Fruit fly (Drosophila melanogaster): Measurements from ENCODE around the gene PGRP-LD.

PGRP-LD gene

DNA sequence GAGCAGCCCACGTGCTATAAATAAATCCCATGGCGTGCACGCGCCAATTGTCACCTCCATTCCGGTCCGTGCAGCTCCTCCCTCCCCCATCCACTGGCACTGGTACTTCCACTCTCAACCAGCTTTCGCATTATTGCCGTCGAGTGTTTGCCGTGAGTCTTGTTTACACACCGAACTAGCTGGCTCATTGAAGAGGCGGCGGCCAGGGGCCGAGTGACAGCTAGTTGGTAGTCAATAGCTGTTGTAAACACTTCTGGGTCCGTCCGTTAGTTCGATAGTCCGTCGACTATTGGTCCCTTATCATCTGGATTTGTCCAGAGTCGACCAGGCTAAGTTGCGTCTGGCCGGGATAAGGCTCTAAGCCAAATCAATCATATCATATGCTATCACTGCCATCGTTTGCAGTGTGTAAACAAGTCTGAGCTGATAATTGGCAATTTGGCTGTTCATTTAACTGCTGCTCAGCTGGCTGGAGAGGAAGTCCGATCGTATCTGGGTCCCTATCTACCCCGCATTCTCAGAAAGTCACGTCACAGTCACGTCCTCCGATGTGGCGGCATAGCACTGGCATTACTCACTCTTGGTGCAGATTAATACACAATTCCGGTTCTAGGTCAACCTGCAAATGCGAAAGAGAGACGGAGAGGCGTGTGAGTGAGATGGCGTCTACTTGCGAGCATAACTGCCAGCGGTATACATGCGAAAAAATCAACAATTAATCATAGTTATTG, 27.7 kb downstream of the PGRP-LD start:
- TF ChIP-seq CG5204 (GFP tag; optimal IDR thresholded peaks at IDR 0.05) (no peak), toe (GFP tag; optimal IDR thresholded peaks at IDR 0.05) (peak; percentile 31), CG11617 (GFP tag; optimal IDR thresholded peaks at IDR 0.05) (peak; percentile 53), Clk (GFP tag; optimal IDR thresholded peaks at IDR 0.05) (peak; percentile 69), Hr96 (GFP tag; optimal IDR thresholded peaks at IDR 0.05) (no peak), pad (GFP tag; optimal IDR thresholded peaks at IDR 0.05) (peak; percentile 57), cic (GFP tag; optimal IDR thresholded peaks at IDR 0.05) (peak; percentile 98), CG7101 (tag; optimal IDR thresholded peaks at IDR 0.05) (peak; percentile 64), Crg-1 (GFP tag; optimal IDR thresholded peaks at IDR 0.05) (peak; percentile 64), bab1 (GFP tag; optimal IDR thresholded peaks at IDR 0.05) (no peak), CG14711 (tag; optimal IDR thresholded peaks at IDR 0.05) (peak; percentile 24), CG7045 (GFP tag; optimal IDR thresholded peaks at IDR 0.05) (peak; percentile 70), CG12768 (GFP tag; optimal IDR thresholded peaks at IDR 0.05) (peak; percentile 88), CG1620 (GFP tag; optimal IDR thresholded peaks at IDR 0.05) (peak; percentile 67), kay (GFP tag; ENCODE audit: borderline replicate concordance) (no peak), tj (GFP tag; optimal IDR thresholded peaks at IDR 0.05) (no peak), CG33017 (tag; optimal IDR thresholded peaks at IDR 0.05) (peak; percentile 14), ovo (GFP tag; optimal IDR thresholded peaks at IDR 0.05) (peak; percentile 75), Mnt (GFP tag; optimal IDR thresholded peaks at IDR 0.05) (peak; percentile 93), cnc (optimal IDR thresholded peaks at IDR 0.05) (no peak)

DNA sequence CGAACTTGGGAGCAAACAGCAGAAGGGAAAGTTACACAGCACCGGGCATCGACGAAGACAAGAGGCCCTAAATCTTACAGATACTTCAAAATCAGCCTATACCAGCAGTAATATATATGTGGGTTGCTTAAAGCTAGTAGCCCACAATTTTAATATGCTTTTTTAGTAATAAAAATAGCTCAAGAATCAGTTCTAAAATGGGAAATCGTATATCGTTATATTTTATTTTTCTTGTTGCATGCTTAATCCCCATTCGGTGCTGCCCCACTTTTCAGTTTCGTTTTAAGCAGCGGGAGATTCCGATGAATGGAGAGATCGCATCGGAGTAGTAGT, 28.2 kb downstream of the PGRP-LD start:
- TF ChIP-seq kay (GFP tag; ENCODE audit: borderline replicate concordance): no peak
- TF ChIP-seq Clk (GFP tag; optimal IDR thresholded peaks at IDR 0.05): no peak
- TF ChIP-seq bab1 (GFP tag; optimal IDR thresholded peaks at IDR 0.05): no peak
- TF ChIP-seq Hr96 (GFP tag; optimal IDR thresholded peaks at IDR 0.05): no peak
- no peak for TF ChIP-seq toe (GFP tag; optimal IDR thresholded peaks at IDR 0.05)
- TF ChIP-seq CG7045 (GFP tag; optimal IDR thresholded peaks at IDR 0.05): no peak
- TF ChIP-seq CG33017 (tag; optimal IDR thresholded peaks at IDR 0.05): no peak

DNA sequence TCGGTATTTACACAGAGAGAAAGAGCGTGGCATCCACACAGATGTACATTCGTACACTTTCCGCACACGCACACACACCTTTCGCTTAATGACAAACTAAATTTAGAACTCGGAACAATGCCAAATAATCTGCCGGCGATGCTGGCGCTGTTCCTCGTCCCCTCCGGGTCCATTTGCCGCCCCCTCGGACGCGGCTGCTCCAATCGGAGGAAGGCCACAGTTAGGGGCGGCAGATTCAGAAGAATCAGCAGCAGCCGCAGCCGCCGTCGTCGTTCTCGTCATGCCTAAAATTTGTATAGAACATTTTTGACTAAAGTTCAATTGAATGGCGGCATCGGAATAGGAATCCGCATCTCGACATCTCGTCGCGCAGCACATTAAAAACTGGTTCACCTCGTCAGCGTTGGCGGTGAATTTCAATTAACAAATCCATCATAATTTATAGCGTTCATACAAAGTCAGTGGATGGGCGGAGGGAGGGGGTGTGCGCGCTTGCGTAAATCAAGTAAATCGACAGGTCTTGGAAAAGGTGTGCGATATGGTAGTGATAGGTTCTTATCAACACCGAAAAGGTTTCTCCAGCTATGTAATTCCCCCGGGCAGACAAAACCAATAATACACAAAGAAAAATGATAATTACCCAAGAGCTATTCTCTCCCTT, 28.8 kb downstream of the PGRP-LD start:
- TF ChIP-seq CG1620 (GFP tag; optimal IDR thresholded peaks at IDR 0.05) (no peak), CG33017 (tag; optimal IDR thresholded peaks at IDR 0.05) (no peak), Hr96 (GFP tag; optimal IDR thresholded peaks at IDR 0.05) (no peak), ovo (GFP tag; optimal IDR thresholded peaks at IDR 0.05) (no peak), CG7045 (GFP tag; optimal IDR thresholded peaks at IDR 0.05) (no peak), CG11617 (GFP tag; optimal IDR thresholded peaks at IDR 0.05) (no peak), Crg-1 (GFP tag; optimal IDR thresholded peaks at IDR 0.05) (no peak), Clk (GFP tag; optimal IDR thresholded peaks at IDR 0.05) (no peak), CG5204 (GFP tag; optimal IDR thresholded peaks at IDR 0.05) (no peak), pad (GFP tag; optimal IDR thresholded peaks at IDR 0.05) (no peak), tj (GFP tag; optimal IDR thresholded peaks at IDR 0.05) (no peak), CG7101 (tag; optimal IDR thresholded peaks at IDR 0.05) (no peak), CG12768 (GFP tag; optimal IDR thresholded peaks at IDR 0.05) (no peak), kay (GFP tag; ENCODE audit: borderline replicate concordance) (no peak), cnc (optimal IDR thresholded peaks at IDR 0.05) (no peak), cic (GFP tag; optimal IDR thresholded peaks at IDR 0.05) (no peak), bab1 (GFP tag; optimal IDR thresholded peaks at IDR 0.05) (no peak), Mnt (GFP tag; optimal IDR thresholded peaks at IDR 0.05) (no peak)

DNA sequence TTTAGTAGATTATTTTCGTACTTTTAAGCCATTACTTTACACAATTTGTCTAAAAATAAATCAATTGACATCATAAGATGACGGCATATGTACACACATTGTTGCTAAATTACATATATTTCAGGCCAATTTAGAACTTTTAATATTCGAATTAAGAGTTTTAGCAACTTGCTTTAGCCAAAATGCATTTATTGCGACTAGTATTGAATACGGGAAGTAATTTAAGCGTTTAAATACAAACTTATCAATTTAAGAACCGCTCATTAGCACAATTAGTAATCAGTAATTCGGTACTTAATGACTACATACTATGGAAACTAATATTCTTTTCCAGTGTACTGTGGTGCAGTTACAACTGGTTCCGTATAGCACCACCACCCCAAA, 29.3 kb downstream of the PGRP-LD start:
- no peak for TF ChIP-seq CG1620 (GFP tag; optimal IDR thresholded peaks at IDR 0.05)

DNA sequence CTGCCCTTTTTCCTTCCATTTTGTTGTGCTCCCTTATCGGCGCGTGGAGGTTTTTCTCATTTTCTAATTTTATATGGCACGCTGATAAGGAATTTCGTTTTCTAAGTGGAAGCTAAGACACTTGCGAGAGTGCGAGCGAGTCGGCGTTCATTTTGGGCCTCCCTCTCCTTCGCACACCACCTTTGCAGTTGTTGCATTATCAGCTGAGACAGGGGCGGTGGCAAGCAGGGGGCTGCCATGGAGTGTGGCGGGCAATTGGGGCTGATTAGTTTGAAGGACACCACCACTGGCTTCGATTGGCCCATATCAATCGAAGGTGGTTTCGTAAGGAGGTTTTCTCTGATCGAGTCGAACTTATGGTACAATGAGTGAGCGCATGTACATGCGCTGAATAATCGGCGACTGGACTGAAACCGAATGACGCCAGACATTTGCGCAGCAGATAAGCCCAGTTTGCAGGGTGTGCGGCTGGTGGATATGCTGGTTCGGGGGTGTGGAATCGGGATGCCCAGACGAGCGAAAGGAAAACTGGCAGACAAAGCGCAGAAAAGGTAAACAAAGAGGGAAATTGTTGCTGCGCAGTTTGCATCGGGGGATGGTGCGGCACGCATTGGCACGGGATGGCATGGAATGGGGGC, 29.9 kb downstream of the PGRP-LD start:
- TF ChIP-seq Hr96 (GFP tag; optimal IDR thresholded peaks at IDR 0.05): no peak
- TF ChIP-seq Mnt (GFP tag; optimal IDR thresholded peaks at IDR 0.05): peak; percentile 88
- no peak for TF ChIP-seq CG33017 (tag; optimal IDR thresholded peaks at IDR 0.05)
- no peak for TF ChIP-seq CG14711 (tag; optimal IDR thresholded peaks at IDR 0.05)
- no peak for TF ChIP-seq cnc (optimal IDR thresholded peaks at IDR 0.05)
- TF ChIP-seq kay (GFP tag; ENCODE audit: borderline replicate concordance): no peak
- TF ChIP-seq CG7101 (tag; optimal IDR thresholded peaks at IDR 0.05): no peak
- TF ChIP-seq CG12768 (GFP tag; optimal IDR thresholded peaks at IDR 0.05): peak; percentile 17
- no peak for TF ChIP-seq Crg-1 (GFP tag; optimal IDR thresholded peaks at IDR 0.05)
- no peak for TF ChIP-seq bab1 (GFP tag; optimal IDR thresholded peaks at IDR 0.05)
- no peak for TF ChIP-seq tj (GFP tag; optimal IDR thresholded peaks at IDR 0.05)
- no peak for TF ChIP-seq ovo (GFP tag; optimal IDR thresholded peaks at IDR 0.05)
- TF ChIP-seq CG5204 (GFP tag; optimal IDR thresholded peaks at IDR 0.05): no peak
- no peak for TF ChIP-seq CG7045 (GFP tag; optimal IDR thresholded peaks at IDR 0.05)
- no peak for TF ChIP-seq CG1620 (GFP tag; optimal IDR thresholded peaks at IDR 0.05)
- TF ChIP-seq CG11617 (GFP tag; optimal IDR thresholded peaks at IDR 0.05): no peak
- TF ChIP-seq cic (GFP tag; optimal IDR thresholded peaks at IDR 0.05): peak; percentile 88
- no peak for TF ChIP-seq Clk (GFP tag; optimal IDR thresholded peaks at IDR 0.05)
- no peak for TF ChIP-seq pad (GFP tag; optimal IDR thresholded peaks at IDR 0.05)
- TF ChIP-seq toe (GFP tag; optimal IDR thresholded peaks at IDR 0.05): no peak
